Fruit fly (Drosophila melanogaster): ENCODE results near the gene CG43732.

CG43732 gene

DNA sequence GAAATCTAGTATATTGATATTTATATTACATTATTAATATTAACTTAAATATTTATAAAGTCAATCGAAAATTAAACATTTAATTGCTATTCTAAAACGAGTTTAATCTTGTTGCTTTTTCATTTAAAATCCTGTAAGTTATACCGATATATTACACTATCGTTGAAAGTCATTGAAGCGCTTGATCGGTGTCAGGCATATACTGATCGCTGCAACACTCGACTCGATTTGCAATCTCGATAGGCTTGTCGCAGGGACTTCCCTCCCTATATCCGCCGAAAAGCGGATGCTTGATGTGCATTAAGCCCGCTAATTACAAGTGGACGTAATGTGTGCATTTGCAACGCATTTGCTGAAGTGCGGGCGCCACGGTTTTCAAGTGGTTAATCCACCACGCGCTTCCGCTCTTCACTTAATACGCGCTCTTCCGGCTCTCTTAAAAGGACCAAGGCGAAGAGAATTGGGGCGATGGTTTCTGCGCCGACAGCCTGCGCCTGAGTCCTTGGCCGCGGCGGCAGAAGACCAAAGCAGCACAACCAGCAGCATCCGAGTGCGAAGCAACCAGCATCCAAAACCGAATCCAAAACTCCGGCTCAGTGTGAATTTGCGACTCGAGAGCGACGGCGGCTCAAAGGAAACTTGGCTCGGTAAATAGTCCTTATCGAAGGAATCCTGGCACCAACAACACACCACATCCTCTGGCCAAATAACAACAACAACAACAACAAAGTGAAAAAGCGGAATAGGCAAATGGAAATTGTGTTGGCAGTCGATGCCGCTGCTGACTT, 20.9 kb upstream of the CG43732 start, which contains the start of gene CG42613 (continued):
- peak; percentile 40; the same call in 1 of the 2 replicates for TF ChIP-seq Ada2b (GFP tag; IDR thresholded peaks at IDR 0.05)
- TF ChIP-seq usp (GFP tag; optimal IDR thresholded peaks at IDR 0.05): no peak
- TF ChIP-seq twi (tag; optimal IDR thresholded peaks at IDR 0.05): peak; percentile 46
- no peak for TF ChIP-seq Poxn (GFP tag; IDR thresholded peaks at IDR 0.05)
- peak; percentile 72; the same call in 3 of the 4 replicates for TF ChIP-seq Dll (GFP tag; IDR thresholded peaks at IDR 0.05; ENCODE audit: partially characterized antibody)
- peak; percentile 83 for TF ChIP-seq Sry-δ (GFP tag; optimal IDR thresholded peaks at IDR 0.05)
- TF ChIP-seq ro (GFP tag; IDR thresholded peaks at IDR 0.05): peak; percentile 18; the same call in 1 of the 2 replicates
- peak; percentile 7 for TF ChIP-seq pfk (GFP tag; optimal IDR thresholded peaks at IDR 0.05)
- TF ChIP-seq Hr3 (GFP tag; optimal IDR thresholded peaks at IDR 0.05): peak; percentile 93
- TF ChIP-seq yki (optimal IDR thresholded peaks at IDR 0.05): no peak
- TF ChIP-seq sqz (GFP tag; optimal IDR thresholded peaks at IDR 0.05): no peak
- TF ChIP-seq tll (GFP tag; optimal IDR thresholded peaks at IDR 0.05): no peak
- TF ChIP-seq CG7556 (GFP tag; optimal IDR thresholded peaks at IDR 0.05): peak; percentile 48
- no peak for TF ChIP-seq CG9215 (GFP tag; IDR thresholded peaks at IDR 0.05)
- peak; percentile 61 for TF ChIP-seq CG1024 (GFP tag; IDR thresholded peaks at IDR 0.05)
- no peak for TF ChIP-seq unc-4 (GFP tag; IDR thresholded peaks at IDR 0.05; ENCODE audit: partially characterized antibody)
- peak; percentile 29 for TF ChIP-seq CG18262 (tag; optimal IDR thresholded peaks at IDR 0.05)
- TF ChIP-seq Doc2 (GFP tag; IDR thresholded peaks at IDR 0.05): no peak
- peak; percentile 71; the same call in 1 of the 2 replicates for TF ChIP-seq NFAT (GFP tag; IDR thresholded peaks at IDR 0.05)
- TF ChIP-seq CG8478 (optimal IDR thresholded peaks at IDR 0.05): no peak
- peak; percentile 62 for TF ChIP-seq CG9437 (GFP tag; optimal IDR thresholded peaks at IDR 0.05)
- TF ChIP-seq CG14014 (GFP tag; IDR thresholded peaks at IDR 0.05): peak; percentile 26; the same call in 1 of the 2 replicates
- no peak for TF ChIP-seq Neu2 (GFP tag; optimal IDR thresholded peaks at IDR 0.05; ENCODE audit: borderline replicate concordance)
- peak; percentile 67 for TF ChIP-seq CG8359 (GFP tag; optimal IDR thresholded peaks at IDR 0.05; ENCODE audit: borderline replicate concordance)
- peak; percentile 68 for TF ChIP-seq odd (GFP tag; optimal IDR thresholded peaks at IDR 0.05)
- peak; percentile 79 for TF ChIP-seq CG3407 (GFP tag; optimal IDR thresholded peaks at IDR 0.05)
- no peak for TF ChIP-seq danr (GFP tag; IDR thresholded peaks at IDR 0.05)
- TF ChIP-seq Ravus (GFP tag; IDR thresholded peaks at IDR 0.05): no peak
- TF ChIP-seq C15 (GFP tag; IDR thresholded peaks at IDR 0.05): no peak
- TF ChIP-seq BEAF-32 (GFP tag; optimal IDR thresholded peaks at IDR 0.05): peak; percentile 73
- TF ChIP-seq Dref (GFP tag; IDR thresholded peaks at IDR 0.05): peak; percentile 61
- TF ChIP-seq Optix (GFP tag; IDR thresholded peaks at IDR 0.05): peak; percentile 57
- TF ChIP-seq CG1647 (GFP tag; optimal IDR thresholded peaks at IDR 0.05): no peak
- peak; percentile 48 for TF ChIP-seq jumu (GFP tag; optimal IDR thresholded peaks at IDR 0.05)
- peak; percentile 63 for TF ChIP-seq unpg (GFP tag; optimal IDR thresholded peaks at IDR 0.05)
- TF ChIP-seq CTCF (GFP tag; optimal IDR thresholded peaks at IDR 0.05): peak; percentile 53
- no peak for TF ChIP-seq Hr78 (GFP tag; optimal IDR thresholded peaks at IDR 0.05)
- TF ChIP-seq ken (GFP tag; IDR thresholded peaks at IDR 0.05): peak; percentile 68; the same call in 2 of the 3 replicates
- TF ChIP-seq CG1792 (GFP tag; optimal IDR thresholded peaks at IDR 0.05): no peak
- TF ChIP-seq CG14667 (GFP tag; IDR thresholded peaks at IDR 0.05): no peak
- peak; percentile 2 for TF ChIP-seq CG10462 (GFP tag; optimal IDR thresholded peaks at IDR 0.05)
- no peak for TF ChIP-seq sc (optimal IDR thresholded peaks at IDR 0.05)
- peak; percentile 72 for TF ChIP-seq sc (GFP tag; optimal IDR thresholded peaks at IDR 0.05)
- TF ChIP-seq ab (GFP tag; optimal IDR thresholded peaks at IDR 0.05): peak; percentile 29
- peak; percentile 36 for TF ChIP-seq CG33213 (GFP tag; optimal IDR thresholded peaks at IDR 0.05)
- peak; percentile 35; the same call in 1 of the 2 replicates for TF ChIP-seq CG11085 (GFP tag; IDR thresholded peaks at IDR 0.05)
- TF ChIP-seq rib (GFP tag; IDR thresholded peaks at IDR 0.05): 0 out of 2 replicates have a peak, but pooled peaks have one; percentile 8
- TF ChIP-seq corto (GFP tag; optimal IDR thresholded peaks at IDR 0.05): no peak
- peak; percentile 61 for TF ChIP-seq CG5245 (GFP tag; optimal IDR thresholded peaks at IDR 0.05)
- peak; percentile 65 for TF ChIP-seq CG12104 (GFP tag; optimal IDR thresholded peaks at IDR 0.05)
- no peak for TF ChIP-seq Lim3 (GFP tag; IDR thresholded peaks at IDR 0.05)
